Worm (Caenorhabditis elegans) whole organism, L2 larva: Measurements from ENCODE around the gene vps-32.1.
A peak's percentile ranks its signal among the peaks of the same experiment; 100 is the strongest.

Experiments used
- C34F6.9 ChIP-seq: fragments of 150-350 bp; optimal IDR thresholded peaks from 2 replicates; lab custom pipeline; 2014; ENCODE audit warnings: missing biosample characterization, missing genetic modification characterization
- F13H6.1 ChIP-seq: sonication (generic microtip); optimal IDR thresholded peaks from 2 replicates; lab custom pipeline; 2016; ENCODE audit warnings: missing genetic modification characterization, missing compliant biosample characterization
- R02D3.7 ChIP-seq: fragments of 150-350 bp; optimal IDR thresholded peaks from 2 replicates; lab custom pipeline; 2014; ENCODE audit warnings: missing biosample characterization, missing genetic modification characterization
- Y55F3AM.14 ChIP-seq: fragments of 200-800 bp; sonication (Bioruptor generic); optimal IDR thresholded peaks from 2 replicates; lab custom pipeline; 2018; ENCODE audit warnings: mild to moderate bottlenecking, missing genetic modification characterization, missing compliant biosample characterization
- ZK546.5 ChIP-seq: sonication (generic microtip); optimal IDR thresholded peaks from 2 replicates; lab custom pipeline; 2017; ENCODE audit warnings: missing biosample characterization, missing genetic modification characterization
- aly-2 ChIP-seq: fragments of 150-350 bp; optimal IDR thresholded peaks from 2 replicates; lab custom pipeline; 2014; ENCODE audit warnings: missing biosample characterization, missing genetic modification characterization
- ama-1 ChIP-seq: fragments of 150-350 bp; optimal IDR thresholded peaks from 2 replicates; lab custom pipeline; 2018; ENCODE audit warnings: inconsistent platforms
- blmp-1 ChIP-seq: sonication (generic microtip); optimal IDR thresholded peaks from 2 replicates; lab custom pipeline; 2017; ENCODE audit warnings: missing genetic modification characterization, mild to moderate bottlenecking, missing compliant biosample characterization, antibody characterized with exemption, moderate library complexity; ENCODE audit not compliant: insufficient read depth
- ceh-16 ChIP-seq: fragments of 150-350 bp; optimal IDR thresholded peaks from 2 replicates; lab custom pipeline; 2014; ENCODE audit warnings: missing biosample characterization, missing genetic modification characterization
- ceh-82 ChIP-seq: fragments of 150-350 bp; optimal IDR thresholded peaks from 2 replicates; lab custom pipeline; 2014; ENCODE audit warnings: missing biosample characterization, missing genetic modification characterization
- crh-2 ChIP-seq: sonication (generic microtip); optimal IDR thresholded peaks from 2 replicates; lab custom pipeline; 2017; ENCODE audit warnings: missing biosample characterization, missing genetic modification characterization
- dmd-4 ChIP-seq: sonication (generic microtip); optimal IDR thresholded peaks from 2 replicates; lab custom pipeline; 2017; ENCODE audit warnings: missing biosample characterization, missing genetic modification characterization
- egl-27 ChIP-seq: sonication (generic microtip); optimal IDR thresholded peaks from 3 replicates; lab custom pipeline; 2017; ENCODE audit warnings: missing biosample characterization, missing genetic modification reagents, missing genetic modification characterization
- elt-1 ChIP-seq: fragments of 150-350 bp; optimal IDR thresholded peaks from 2 replicates; lab custom pipeline; 2014; ENCODE audit warnings: missing biosample characterization, missing genetic modification characterization
- elt-3 ChIP-seq: sonication (generic microtip); optimal IDR thresholded peaks from 2 replicates; lab custom pipeline; 2017; ENCODE audit warnings: missing biosample characterization, missing genetic modification characterization
- fos-1 ChIP-seq: fragments of 150-350 bp; optimal IDR thresholded peaks from 2 replicates; lab custom pipeline; 2014; ENCODE audit warnings: missing biosample characterization, missing genetic modification characterization
- gmeb-1 ChIP-seq: fragments of 150-350 bp; optimal IDR thresholded peaks from 2 replicates; lab custom pipeline; 2014; ENCODE audit warnings: missing biosample characterization, missing genetic modification characterization
- lin-11 ChIP-seq: fragments of 150-350 bp; sonication (generic microtip); optimal IDR thresholded peaks from 2 replicates; lab custom pipeline; 2014; ENCODE audit warnings: missing biosample characterization, missing genetic modification characterization, inconsistent platforms, mixed read lengths
- lin-39 ChIP-seq: fragments of 150-350 bp; optimal IDR thresholded peaks from 2 replicates; lab custom pipeline; 2014; ENCODE audit warnings: missing biosample characterization, missing genetic modification reagents, missing genetic modification characterization
- lsy-2 ChIP-seq, 2 experiments: fragments of 150-350 bp in 1 of 2; sonication (generic microtip) in 1 of 2; optimal IDR thresholded peaks; 2 replicates each; lab custom pipeline; 2014 to 2017; ENCODE audit warnings: missing biosample characterization in 2 of 2, missing genetic modification characterization in 2 of 2
- mab-5 ChIP-seq: fragments of 150-350 bp; optimal IDR thresholded peaks from 2 replicates; lab custom pipeline; 2014; ENCODE audit warnings: missing biosample characterization, missing genetic modification characterization
- mbf-1 ChIP-seq: sonication (generic microtip); optimal IDR thresholded peaks from 2 replicates; lab custom pipeline; 2017; ENCODE audit warnings: missing biosample characterization, missing genetic modification characterization
- mdl-1 ChIP-seq, 2 experiments: fragments of 150-350 bp in 1 of 2; sonication (generic microtip) in 1 of 2; optimal IDR thresholded peaks; 2 replicates each; lab custom pipeline; 2017; ENCODE audit warnings: missing biosample characterization in 2 of 2, missing genetic modification characterization in 2 of 2
- nhr-10 ChIP-seq: sonication (generic microtip); optimal IDR thresholded peaks from 2 replicates; lab custom pipeline; 2017; ENCODE audit warnings: missing biosample characterization, missing genetic modification characterization
- nhr-11 ChIP-seq: fragments of 150-350 bp; optimal IDR thresholded peaks from 2 replicates; lab custom pipeline; 2014; ENCODE audit warnings: missing biosample characterization, missing genetic modification characterization
- nhr-129 ChIP-seq: fragments of 150-350 bp; optimal IDR thresholded peaks from 2 replicates; lab custom pipeline; 2014; ENCODE audit warnings: missing biosample characterization, missing genetic modification characterization
- nhr-23 ChIP-seq: fragments of 150-350 bp; optimal IDR thresholded peaks from 2 replicates; lab custom pipeline; 2014; ENCODE audit warnings: missing biosample characterization, missing genetic modification reagents, missing genetic modification characterization
- nhr-237 ChIP-seq: fragments of 150-350 bp; optimal IDR thresholded peaks from 2 replicates; lab custom pipeline; 2014; ENCODE audit warnings: missing biosample characterization, missing genetic modification characterization
- nhr-25 ChIP-seq: fragments of 150-350 bp; sonication (generic microtip); optimal IDR thresholded peaks from 3 replicates; lab custom pipeline; 2014; ENCODE audit warnings: missing biosample characterization, missing genetic modification characterization
- nhr-6 ChIP-seq: fragments of 150-350 bp; optimal IDR thresholded peaks from 2 replicates; lab custom pipeline; 2014; ENCODE audit warnings: missing biosample characterization, missing genetic modification characterization
- peb-1 ChIP-seq: fragments of 150-350 bp; optimal IDR thresholded peaks from 2 replicates; lab custom pipeline; 2014; ENCODE audit warnings: missing biosample characterization, missing genetic modification characterization
- skn-1 ChIP-seq: sonication (generic microtip); optimal IDR thresholded peaks from 2 replicates; lab custom pipeline; 2017; ENCODE audit warnings: missing biosample characterization, missing genetic modification characterization
- sma-3 ChIP-seq: sonication (generic microtip); optimal IDR thresholded peaks from 2 replicates; lab custom pipeline; 2016; ENCODE audit warnings: missing genetic modification reagents, missing genetic modification characterization, missing compliant biosample characterization
- sma-9 ChIP-seq, 2 experiments: fragments of 150-350 bp in 1 of 2; sonication (generic microtip) in 1 of 2; optimal IDR thresholded peaks; 2 replicates each; lab custom pipeline; 2014 to 2016; ENCODE audit warnings: missing genetic modification characterization in 2 of 2, mild to moderate bottlenecking in 1 of 2, missing biosample characterization in 1 of 2, missing compliant biosample characterization in 1 of 2, missing genetic modification reagents in 1 of 2, moderate library complexity in 1 of 2
- snpc-4 ChIP-seq: fragments of 150-350 bp; optimal IDR thresholded peaks from 2 replicates; lab custom pipeline; 2014; ENCODE audit warnings: missing biosample characterization, missing genetic modification characterization
- unc-39 ChIP-seq: fragments of 150-350 bp; optimal IDR thresholded peaks from 2 replicates; lab custom pipeline; 2014; ENCODE audit warnings: missing biosample characterization, missing genetic modification characterization
- unc-55 ChIP-seq: fragments of 150-350 bp; sonication (generic microtip); optimal IDR thresholded peaks from 3 replicates; lab custom pipeline; 2014; ENCODE audit warnings: missing biosample characterization, missing genetic modification reagents, missing genetic modification characterization
- zag-1 ChIP-seq: fragments of 150-350 bp; optimal IDR thresholded peaks from 2 replicates; lab custom pipeline; 2014; ENCODE audit warnings: missing biosample characterization, missing genetic modification characterization
- ztf-11 ChIP-seq: sonication (generic microtip); optimal IDR thresholded peaks from 2 replicates; lab custom pipeline; 2017; ENCODE audit warnings: missing biosample characterization, missing genetic modification characterization
- ztf-4 ChIP-seq: fragments of 150-350 bp; optimal IDR thresholded peaks from 2 replicates; lab custom pipeline; 2014; ENCODE audit warnings: missing biosample characterization, missing genetic modification characterization

The vps-32.1 gene

DNA sequence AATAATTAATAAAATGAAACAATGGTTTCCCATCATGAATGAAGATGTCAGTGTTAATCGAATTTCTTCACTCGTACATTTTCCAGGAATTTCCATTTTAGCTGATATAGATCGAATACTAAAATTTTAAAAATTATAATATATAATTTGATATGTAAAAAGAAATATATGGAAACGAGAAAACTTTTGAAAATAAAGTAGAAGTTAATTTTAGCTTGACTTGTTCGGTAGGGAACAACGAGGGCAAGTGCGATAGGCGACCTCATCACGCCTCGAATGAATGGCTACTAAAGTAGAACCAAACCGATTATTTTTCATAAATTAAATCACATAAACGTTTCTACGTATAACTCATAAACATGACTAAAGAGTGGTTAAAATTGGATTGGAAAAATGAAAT lies 11.1 kb upstream of the vps-32.1 start, which contains the start of gene sra-31:
Gene sra-31, minus strand, starts transcription at position 101 of the 400 bp plus-strand sequence.
- TF ChIP-seq unc-39 (no peak), zag-1 (tag; lab: Kevin White, UChicago) (no peak), ZK546.5 (tag; lab: Kevin White, UChicago) (no peak), ceh-16 (tag; lab: Kevin White, UChicago) (no peak), mab-5 (tag; lab: Kevin White, UChicago) (no peak), nhr-11 (tag; lab: Kevin White, UChicago) (no peak), ceh-82 (tag; lab: Kevin White, UChicago) (no peak), peb-1 (tag; lab: Kevin White, UChicago) (no peak), lsy-2 (tag; optimal IDR thresholded peaks at IDR 0.05; lab: Kevin White, UChicago) (no peak), R02D3.7 (no peak)

DNA sequence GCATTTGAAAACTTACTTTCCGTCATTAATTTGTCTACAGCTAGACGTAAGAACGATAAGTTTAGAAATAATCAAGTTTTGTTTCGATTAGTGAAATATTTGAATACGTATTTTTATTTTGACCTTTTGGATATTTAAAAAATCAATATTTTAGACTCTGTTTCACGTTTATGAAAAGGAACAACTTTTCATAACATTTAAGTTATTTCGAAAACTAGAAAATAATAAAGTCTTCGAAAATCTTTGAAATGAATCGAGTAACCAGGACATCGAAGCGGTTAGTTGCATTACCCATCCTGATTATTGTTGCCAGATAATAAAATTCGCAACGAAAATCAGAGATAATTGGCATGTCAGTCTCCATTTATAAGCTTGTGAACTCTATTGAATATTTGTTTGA lies 8.3 kb upstream of the vps-32.1 start, which contains the start of gene C56C10.6:
Gene C56C10.6, minus strand, starts transcription at position 101 of the 400 bp plus-strand sequence.
- TF ChIP-seq ama-1 (no peak), blmp-1 (no peak), sma-9 (GFP tag; optimal IDR thresholded peaks at IDR 0.05; lab: Kevin White, UChicago) (no peak), sma-9 (tag; optimal IDR thresholded peaks at IDR 0.05; lab: Kevin White, UChicago) (no peak), lin-39 (tag; lab: Kevin White, UChicago) (no peak), unc-55 (GFP tag; lab: Kevin White, UChicago) (no peak), aly-2 (no peak)

DNA sequence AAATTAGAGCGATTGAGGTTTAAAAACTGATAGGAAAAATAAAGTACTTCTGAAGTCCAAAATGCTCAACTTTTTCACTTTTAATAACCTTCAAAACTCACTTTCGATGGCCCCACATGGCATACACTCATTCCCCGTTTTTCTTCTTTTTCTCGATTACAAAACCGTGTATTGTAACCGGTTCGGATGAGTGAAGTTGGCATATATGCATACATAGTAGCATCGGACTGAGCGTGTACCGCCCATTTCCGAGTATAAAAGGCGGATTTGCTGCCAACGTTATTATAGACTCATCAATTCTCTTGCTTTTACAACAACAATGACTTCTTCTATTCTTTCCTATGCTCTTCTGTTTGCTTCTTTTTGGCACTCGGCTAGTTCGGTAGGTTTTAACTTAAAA lies 6.8 kb upstream of the vps-32.1 start, which contains the start of gene C56C10.4:
Gene C56C10.4, plus strand, starts transcription at position 301 of the 400 bp plus-strand sequence.
- no peak for TF ChIP-seq nhr-25 (tag; lab: Kevin White, UChicago)
- TF ChIP-seq peb-1 (tag; lab: Kevin White, UChicago): no peak
- TF ChIP-seq sma-3: no peak

- TF ChIP-seq ama-1: peak; percentile 40
- TF ChIP-seq nhr-25 (tag; lab: Kevin White, UChicago): no peak
- peak; percentile 25 to 50 for TF ChIP-seq lsy-2 (tag; optimal IDR thresholded peaks at IDR 0.05; lab: Kevin White, UChicago)
- no peak for TF ChIP-seq egl-27
- TF ChIP-seq crh-2 (tag; lab: Kevin White, UChicago): peak; percentile 51
- peak; percentile 33 for TF ChIP-seq sma-3
- peak; percentile 69 for TF ChIP-seq ztf-4
- TF ChIP-seq sma-9 (GFP tag; optimal IDR thresholded peaks at IDR 0.05; lab: Kevin White, UChicago): peak; percentile 27
- TF ChIP-seq sma-9 (tag; optimal IDR thresholded peaks at IDR 0.05; lab: Kevin White, UChicago): no peak
These were observed 2.1 kb upstream of the vps-32.1 start, which contains the start of gene C56C10.7 for ce11 chrII:6587264-6587870. TSS of gene C56C10.7 (minus strand) at chrII:6587575.

- TF ChIP-seq nhr-23 (tag; lab: Kevin White, UChicago) (no peak), elt-3 (tag; lab: Kevin White, UChicago) (no peak), sma-3 (peak; percentile 97), ztf-11 (tag; lab: Kevin White, UChicago) (peak; percentile 58), dmd-4 (tag; lab: Kevin White, UChicago) (no peak), fos-1 (peak; percentile 97), ZK546.5 (tag; lab: Kevin White, UChicago) (peak; percentile 76), sma-9 (GFP tag; optimal IDR thresholded peaks at IDR 0.05; lab: Kevin White, UChicago) (peak; percentile 96), sma-9 (tag; optimal IDR thresholded peaks at IDR 0.05; lab: Kevin White, UChicago) (no peak), crh-2 (tag; lab: Kevin White, UChicago) (peak; percentile 97), F13H6.1 (tag; lab: Kevin White, UChicago) (peak; percentile 97), zag-1 (tag; lab: Kevin White, UChicago) (peak; percentile 91), snpc-4 (peak; percentile 74), C34F6.9 (tag; lab: Kevin White, UChicago) (peak; percentile 97), mbf-1 (tag; lab: Kevin White, UChicago) (no peak), nhr-11 (tag; lab: Kevin White, UChicago) (peak; percentile 57), lin-11 (peak; percentile 74), mab-5 (tag; lab: Kevin White, UChicago) (peak; percentile 93), ceh-82 (tag; lab: Kevin White, UChicago) (peak; percentile 62), nhr-6 (tag; lab: Kevin White, UChicago) (peak; percentile 98), unc-55 (GFP tag; lab: Kevin White, UChicago) (peak; percentile 98), nhr-237 (peak; percentile 48), gmeb-1 (tag; lab: Kevin White, UChicago) (peak; percentile 87), nhr-25 (tag; lab: Kevin White, UChicago) (peak; percentile 98), nhr-129 (peak; percentile 96), mdl-1 (tag; optimal IDR thresholded peaks at IDR 0.05; lab: Kevin White, UChicago) (peak; percentile 76 to 82), skn-1 (tag; lab: Kevin White, UChicago) (peak; percentile 67), ceh-16 (tag; lab: Kevin White, UChicago) (peak; percentile 83), elt-1 (tag; lab: Kevin White, UChicago) (no peak), aly-2 (no peak), nhr-10 (tag; lab: Kevin White, UChicago) (peak; percentile 73), lin-39 (tag; lab: Kevin White, UChicago) (peak; percentile 68), Y55F3AM.14 (GFP tag; lab: Kevin White, UChicago) (peak; percentile 78)
These were observed 759 bp upstream of the vps-32.1 start, which contains the start of gene icd-1 for ce11 chrII:6588605-6589292. TSS of gene icd-1 (minus strand) at chrII:6588655.
